Worm (Caenorhabditis elegans) whole organism, early embryonic: ENCODE data around the gene C04F6.7.

Source experiments
- B0310.2 ChIP-seq: sonication (generic microtip); optimal IDR thresholded peaks from 2 replicates; lab custom pipeline; 2016; ENCODE audit warnings: mild to moderate bottlenecking, missing genetic modification characterization, missing compliant biosample characterization
- ama-1 ChIP-seq: fragments of 150-350 bp; optimal IDR thresholded peaks from 2 replicates; lab custom pipeline; 2014
- flt-1 ChIP-seq: fragments of 200-800 bp; sonication (Bioruptor generic); IDR thresholded peaks from 2 replicates; pipeline ENCODE4 v1.3.6; 2022; ENCODE audit warnings: missing genetic modification characterization, missing compliant biosample characterization
- hmbx-1 ChIP-seq: sonication (generic microtip); optimal IDR thresholded peaks from 2 replicates; lab custom pipeline; 2016; ENCODE audit warnings: mild to moderate bottlenecking, missing genetic modification characterization, missing compliant biosample characterization
- hmg-4 ChIP-seq: fragments of 200-800 bp; sonication (Bioruptor generic); optimal IDR thresholded peaks from 2 replicates; lab custom pipeline; 2018; ENCODE audit warnings: mild to moderate bottlenecking, missing genetic modification characterization, missing compliant biosample characterization
- hnd-1 ChIP-seq: sonication (generic microtip); optimal IDR thresholded peaks from 2 replicates; lab custom pipeline; 2016; ENCODE audit warnings: missing genetic modification characterization, missing compliant biosample characterization

ce11 chrX:3403195-3403594 lies 15.8 kb downstream of the C04F6.7 start, which contains the start of gene vit-5:
- TF ChIP-seq flt-1 (GFP tag; lab: Robert Waterston, UW) = no peak
- TF ChIP-seq hnd-1 (tag; lab: Kevin White, UChicago) = no peak
- no peak for TF ChIP-seq B0310.2 (tag; lab: Kevin White, UChicago)
- no peak for TF ChIP-seq hmg-4
- no peak for TF ChIP-seq ama-1 (lab: Kevin White, UChicago)
- no peak for TF ChIP-seq hmbx-1 (tag; lab: Kevin White, UChicago)
